Fruit fly (Drosophila melanogaster) whole organism, embryonic: ENCODE measurements around the gene CG33489.

Experiments
- Adf1 ChIP-seq: fragments of 200-800 bp; sonication (Bioruptor generic); IDR thresholded peaks from 2 replicates; pipeline ENCODE4 v1.3.6; 2022; ENCODE audit warnings: missing biosample characterization, missing genetic modification characterization
- BEAF-32 ChIP-seq: fragments of 200-800 bp; sonication (Bioruptor generic); optimal IDR thresholded peaks from 3 replicates; lab custom pipeline; 2017; ENCODE audit warnings: missing biosample characterization, missing genetic modification characterization, mild to moderate bottlenecking, moderate library complexity, missing genetic modification reagents
- CG10209 ChIP-seq: fragments of 200-800 bp; sonication (Bioruptor generic); optimal IDR thresholded peaks from 3 replicates; lab custom pipeline; 2017; ENCODE audit warnings: missing biosample characterization, mild to moderate bottlenecking, missing genetic modification characterization, missing genetic modification reagents
- CG10321 ChIP-seq: fragments of 200-800 bp; sonication (Bioruptor generic); IDR thresholded peaks from 2 replicates; pipeline ENCODE4 v1.3.6; 2022; ENCODE audit warnings: missing biosample characterization, missing genetic modification characterization
- CG10366 ChIP-seq: fragments of 200-800 bp; sonication (Bioruptor generic); IDR thresholded peaks from 2 replicates; pipeline ENCODE4 v1.3.6; 2022; ENCODE audit warnings: missing biosample characterization, missing genetic modification characterization
- CG11398 ChIP-seq: fragments of 200-800 bp; sonication (Bioruptor generic); optimal IDR thresholded peaks from 2 replicates; lab custom pipeline; 2016; ENCODE audit warnings: missing biosample characterization, missing genetic modification characterization
- CG11456 ChIP-seq: fragments of 200-800 bp; sonication (Bioruptor generic); IDR thresholded peaks from 3 replicates; pipeline ENCODE4 v1.3.6; 2022; ENCODE audit warnings: missing biosample characterization, missing genetic modification characterization
- CG11560 ChIP-seq: fragments of 200-800 bp; sonication (Bioruptor generic); IDR thresholded peaks from 3 replicates; pipeline ENCODE4 v1.3.6; 2022; ENCODE audit warnings: missing biosample characterization, missing genetic modification characterization
- CG13424 ChIP-seq: fragments of 200-800 bp; sonication (Bioruptor generic); optimal IDR thresholded peaks from 2 replicates; lab custom pipeline; 2019; ENCODE audit warnings: missing biosample characterization, mild to moderate bottlenecking, missing genetic modification characterization, moderate library complexity
- CG15269 ChIP-seq: fragments of 200-800 bp; sonication (Bioruptor generic); optimal IDR thresholded peaks from 2 replicates; lab custom pipeline; 2018; ENCODE audit warnings: missing biosample characterization, mild to moderate bottlenecking, missing genetic modification characterization, moderate library complexity
- CG1647 ChIP-seq: fragments of 200-800 bp; sonication (Bioruptor generic); optimal IDR thresholded peaks from 3 replicates; lab custom pipeline; 2016; ENCODE audit warnings: missing biosample characterization, missing genetic modification characterization
- CG2129 ChIP-seq: fragments of 200-800 bp; sonication (Bioruptor generic); IDR thresholded peaks from 2 replicates; pipeline ENCODE4 v1.3.6; 2022; ENCODE audit warnings: missing biosample characterization, missing genetic modification characterization; ENCODE audit not compliant: partially characterized antibody
- CG32767 ChIP-seq: fragments of 200-800 bp; sonication (Bioruptor generic); IDR thresholded peaks from 2 replicates; pipeline ENCODE4 v1.3.6; 2022; ENCODE audit warnings: missing biosample characterization, missing genetic modification characterization
- CG33213 ChIP-seq: fragments of 200-800 bp; sonication (Bioruptor generic); optimal IDR thresholded peaks from 3 replicates; lab custom pipeline; 2016; ENCODE audit warnings: missing biosample characterization, missing genetic modification characterization
- CG4328 ChIP-seq: fragments of 200-800 bp; sonication (Bioruptor generic); optimal IDR thresholded peaks from 3 replicates; lab custom pipeline; 2017; ENCODE audit warnings: missing biosample characterization, missing genetic modification reagents, missing genetic modification characterization
- CG6854 ChIP-seq: fragments of 200-800 bp; sonication (Bioruptor generic); optimal IDR thresholded peaks from 3 replicates; lab custom pipeline; 2017; ENCODE audit warnings: missing biosample characterization, mild to moderate bottlenecking, missing genetic modification characterization
- CG9215 ChIP-seq: fragments of 200-800 bp; sonication (Bioruptor generic); IDR thresholded peaks from 2 replicates; pipeline ENCODE4 v1.3.6; 2022; ENCODE audit warnings: missing biosample characterization, missing genetic modification characterization
- CG9817 ChIP-seq: fragments of 200-800 bp; sonication (Bioruptor generic); optimal IDR thresholded peaks from 2 replicates; lab custom pipeline; 2018; ENCODE audit warnings: missing biosample characterization, mild to moderate bottlenecking, missing genetic modification characterization, moderate library complexity
- Dfd ChIP-seq, 2 experiments: fragments of >200 bp; optimal IDR thresholded peaks; 2 replicates each; lab custom pipeline; 2017; ENCODE audit warnings: missing biosample characterization in 2 of 2, missing genetic modification characterization in 2 of 2
- Dip2 ChIP-seq: fragments of 200-800 bp; sonication (Bioruptor generic); IDR thresholded peaks from 2 replicates; pipeline ENCODE4 v1.3.6; 2022; ENCODE audit warnings: missing biosample characterization, missing genetic modification characterization
- Dll ChIP-seq: fragments of 200-800 bp; sonication (Bioruptor generic); IDR thresholded peaks from 4 replicates; pipeline ENCODE4 v1.3.6; 2022; ENCODE audit warnings: missing biosample characterization, missing genetic modification characterization; ENCODE audit not compliant: partially characterized antibody
- Fer1 ChIP-seq: fragments of 200-800 bp; sonication (Bioruptor generic); optimal IDR thresholded peaks from 2 replicates; lab custom pipeline; 2017; ENCODE audit warnings: missing biosample characterization, mild to moderate bottlenecking, missing genetic modification characterization
- Hey ChIP-seq: fragments of 200-800 bp; sonication (Bioruptor generic); optimal IDR thresholded peaks from 3 replicates; lab custom pipeline; 2018; ENCODE audit warnings: missing biosample characterization, mild to moderate bottlenecking, missing genetic modification characterization
- HmgD ChIP-seq: fragments of 200-800 bp; sonication (Bioruptor generic); optimal IDR thresholded peaks from 3 replicates; lab custom pipeline; 2016; ENCODE audit warnings: missing biosample characterization, missing genetic modification characterization
- HmgZ ChIP-seq: fragments of 200-800 bp; sonication (Bioruptor generic); optimal IDR thresholded peaks from 2 replicates; lab custom pipeline; 2018; ENCODE audit warnings: missing biosample characterization, mild to moderate bottlenecking, missing genetic modification characterization
- MESR4 ChIP-seq: fragments of 200-800 bp; sonication (Bioruptor generic); optimal IDR thresholded peaks from 2 replicates; lab custom pipeline; 2018; ENCODE audit warnings: missing biosample characterization, mild to moderate bottlenecking, missing genetic modification characterization, moderate library complexity
- Nf-YA ChIP-seq: fragments of 200-800 bp; sonication (Bioruptor generic); IDR thresholded peaks from 2 replicates; pipeline ENCODE4 v1.3.6; 2022; ENCODE audit warnings: missing biosample characterization, missing genetic modification characterization
- Optix ChIP-seq: fragments of 200-800 bp; sonication (Bioruptor generic); IDR thresholded peaks from 3 replicates; pipeline ENCODE4 v1.3.6; 2022; ENCODE audit warnings: missing biosample characterization, missing genetic modification characterization
- Sox102F ChIP-seq: fragments of 200-800 bp; sonication (Bioruptor generic); optimal IDR thresholded peaks from 2 replicates; lab custom pipeline; 2018; ENCODE audit warnings: missing biosample characterization, mild to moderate bottlenecking, missing genetic modification characterization, moderate library complexity
- Taf1 ChIP-seq: fragments of 200-800 bp; sonication (Bioruptor generic); IDR thresholded peaks from 2 replicates; pipeline ENCODE4 v1.3.6; 2022; ENCODE audit warnings: missing biosample characterization, missing genetic modification characterization
- ap ChIP-seq: fragments of 200-800 bp; sonication (Bioruptor generic); IDR thresholded peaks from 2 replicates; pipeline ENCODE4 v1.3.6; 2022; ENCODE audit warnings: missing biosample characterization, missing genetic modification characterization
- ato ChIP-seq: fragments of 200-800 bp; sonication (Bioruptor generic); IDR thresholded peaks from 2 replicates; pipeline ENCODE4 v1.3.6; 2022; ENCODE audit warnings: missing biosample characterization, missing genetic modification characterization; ENCODE audit not compliant: partially characterized antibody
- bcd ChIP-seq: fragments of 200-800 bp; sonication (Bioruptor generic); optimal IDR thresholded peaks from 2 replicates; lab custom pipeline; 2017; ENCODE audit warnings: missing biosample characterization, mild to moderate bottlenecking, missing genetic modification characterization
- croc ChIP-seq: fragments of 200-800 bp; sonication (Bioruptor generic); conservative IDR thresholded peaks from 3 replicates; pipeline ENCODE4 v1.3.6; 2022; ENCODE audit warnings: missing biosample characterization, missing genetic modification characterization
- en ChIP-seq: fragments of 200-800 bp; sonication (Bioruptor generic); optimal IDR thresholded peaks from 2 replicates; lab custom pipeline; 2016; ENCODE audit warnings: missing biosample characterization, missing genetic modification characterization
- gfzf ChIP-seq: fragments of 200-800 bp; sonication (Bioruptor generic); optimal IDR thresholded peaks from 2 replicates; lab custom pipeline; 2016; ENCODE audit warnings: missing biosample characterization, mild to moderate bottlenecking, missing genetic modification characterization, moderate library complexity
- insv ChIP-seq, 2 experiments: fragments of 200-800 bp; sonication (Bioruptor generic); optimal IDR thresholded peaks; 3 replicates each; lab custom pipeline; 2016 to 2018; ENCODE audit warnings: missing biosample characterization in 2 of 2, missing genetic modification characterization in 2 of 2
- kah ChIP-seq: fragments of 200-800 bp; sonication (Bioruptor generic); optimal IDR thresholded peaks from 2 replicates; lab custom pipeline; 2018; ENCODE audit warnings: missing biosample characterization, mild to moderate bottlenecking, missing genetic modification characterization
- nom ChIP-seq: fragments of 200-800 bp; sonication (Bioruptor generic); optimal IDR thresholded peaks from 2 replicates; lab custom pipeline; 2017; ENCODE audit warnings: missing biosample characterization, missing genetic modification characterization, mild to moderate bottlenecking, moderate library complexity, missing genetic modification reagents
- pfk ChIP-seq: fragments of 200-800 bp; sonication (Bioruptor generic); optimal IDR thresholded peaks from 2 replicates; lab custom pipeline; 2018; ENCODE audit warnings: missing biosample characterization, mild to moderate bottlenecking, missing genetic modification characterization, moderate library complexity
- prd ChIP-seq, 3 experiments: fragments of >200 bp in 2 of 3; fragments of 200-800 bp in 1 of 3; sonication (Bioruptor generic) in 1 of 3; optimal IDR thresholded peaks in 2 of 3; IDR thresholded peaks in 1 of 3; 2 replicates in 2 of 3; 3 replicates in 1 of 3; pipeline versions ENCODE4 v1.3.6 to Lab custom; 2017 to 2022; ENCODE audit warnings: missing biosample characterization in 1 of 3, missing genetic modification characterization in 1 of 3
- salm ChIP-seq: fragments of 200-800 bp; sonication (Bioruptor generic); optimal IDR thresholded peaks from 2 replicates; lab custom pipeline; 2018; ENCODE audit warnings: missing biosample characterization, mild to moderate bottlenecking, missing genetic modification characterization
- sc ChIP-seq, 3 experiments: fragments of >200 bp in 2 of 3; fragments of 200-800 bp in 1 of 3; sonication (Bioruptor generic) in 1 of 3; optimal IDR thresholded peaks; 2 replicates in 2 of 3; 3 replicates in 1 of 3; lab custom pipeline; 2017; ENCODE audit warnings: mild to moderate bottlenecking in 1 of 3, missing biosample characterization in 1 of 3, missing genetic modification characterization in 1 of 3, missing genetic modification reagents in 1 of 3
- sd ChIP-seq: fragments of 200-800 bp; sonication (Bioruptor generic); optimal IDR thresholded peaks from 3 replicates; lab custom pipeline; 2018; ENCODE audit warnings: missing biosample characterization, mild to moderate bottlenecking, missing genetic modification characterization, moderate library complexity
- sens ChIP-seq: fragments of 200-800 bp; sonication (Bioruptor generic); peaks from one replicate; lab custom pipeline; 2016; ENCODE audit warnings: missing biosample characterization, missing genetic modification characterization
- sim ChIP-seq: fragments of 200-800 bp; sonication (Bioruptor generic); IDR thresholded peaks from 2 replicates; pipeline ENCODE4 v1.3.6; 2022; ENCODE audit warnings: missing biosample characterization, missing genetic modification characterization
- stwl ChIP-seq: fragments of 200-800 bp; sonication (Bioruptor generic); optimal IDR thresholded peaks from 3 replicates; lab custom pipeline; 2018; ENCODE audit warnings: missing biosample characterization, mild to moderate bottlenecking, missing genetic modification characterization, moderate library complexity
- sug ChIP-seq: fragments of 200-800 bp; optimal IDR thresholded peaks from 2 replicates; lab custom pipeline; 2019; ENCODE audit warnings: missing biosample characterization, mild to moderate bottlenecking, missing genetic modification characterization, moderate library complexity
- unpg ChIP-seq: fragments of 200-800 bp; sonication (Bioruptor generic); optimal IDR thresholded peaks from 3 replicates; lab custom pipeline; 2018; ENCODE audit warnings: missing biosample characterization, mild to moderate bottlenecking, missing genetic modification characterization, moderate library complexity

Gene CG33489

DNA sequence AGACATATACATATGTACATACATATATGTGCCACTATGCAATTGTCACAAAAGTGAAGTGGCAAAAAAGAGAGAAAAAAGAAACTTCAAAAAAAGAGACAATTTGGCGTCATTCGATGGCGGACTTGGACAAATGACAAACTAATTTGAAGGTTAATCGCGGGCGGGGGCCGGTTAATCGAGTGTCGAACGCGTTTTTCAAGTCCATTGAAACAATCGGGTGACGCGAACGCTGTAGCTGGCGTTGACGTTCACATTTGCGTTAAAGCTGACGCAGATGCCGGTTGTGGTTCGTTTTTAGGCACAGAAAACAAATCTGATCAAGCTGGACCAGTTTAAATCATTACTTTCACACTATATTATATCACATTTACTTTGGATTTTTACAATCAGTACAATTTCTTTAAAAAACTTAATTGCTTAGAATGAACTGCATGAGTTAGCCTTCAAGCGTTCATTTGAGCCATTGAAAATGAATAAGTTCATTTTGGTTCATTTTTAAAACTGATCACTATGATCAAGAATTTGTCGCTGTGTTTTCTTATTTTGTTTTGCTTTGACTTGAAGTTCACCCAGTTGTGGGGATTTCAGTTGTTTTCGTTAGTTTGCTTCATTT, 43.0 kb downstream of the CG33489 start (continued):
- TF ChIP-seq prd (optimal IDR thresholded peaks at IDR 0.05; lab: Kevin White, UChicago) = no peak
- peak; percentile 32; the same call in 2 of the 3 replicates for TF ChIP-seq prd (GFP tag; IDR thresholded peaks at IDR 0.05; lab: Robert Waterston, UW)
- TF ChIP-seq croc = no peak
- no peak for TF ChIP-seq CG10321 (GFP tag; lab: Robert Waterston, UW)
- TF ChIP-seq sug (tag; lab: Kevin White, UChicago) = peak; percentile 35
- 0 out of 2 replicates have a peak, but pooled peaks have one; percentile 15 for TF ChIP-seq CG10366 (GFP tag; lab: Robert Waterston, UW)
- TF ChIP-seq CG11398 (GFP tag; lab: Kevin White, UChicago) = no peak
- peak; percentile 48 for TF ChIP-seq Sox102F (GFP tag; lab: Kevin White, UChicago)
- no peak for TF ChIP-seq Hey (tag; lab: Kevin White, UChicago)
- TF ChIP-seq CG11560 (tag; lab: Robert Waterston, UW) = no peak
- no peak for TF ChIP-seq sc (optimal IDR thresholded peaks at IDR 0.05; lab: Kevin White, UChicago)
- no peak for TF ChIP-seq sc (GFP tag; optimal IDR thresholded peaks at IDR 0.05; lab: Kevin White, UChicago)
- TF ChIP-seq ap (GFP tag; lab: Robert Waterston, UW) = no peak
- no peak for TF ChIP-seq Taf1
- peak; percentile 47 for TF ChIP-seq Fer1
- TF ChIP-seq en (GFP tag; lab: Kevin White, UChicago) = peak; percentile 29
- no peak for TF ChIP-seq ato (GFP tag; lab: Robert Waterston, UW)
- no peak for TF ChIP-seq gfzf (GFP tag; lab: Kevin White, UChicago)
- TF ChIP-seq CG9817 (tag; lab: Kevin White, UChicago) = peak; percentile 34
- TF ChIP-seq CG15269 = peak; percentile 76
- no peak; the same call in 1 of the 2 replicates for TF ChIP-seq CG9215 (GFP tag; lab: Robert Waterston, UW)
- TF ChIP-seq Dip2 (GFP tag; lab: Robert Waterston, UW) = no peak
- TF ChIP-seq CG4328 (GFP tag; lab: Kevin White, UChicago) = peak; percentile 13
- no peak for TF ChIP-seq kah (GFP tag; lab: Kevin White, UChicago)
- no peak for TF ChIP-seq Optix (GFP tag; lab: Robert Waterston, UW)
- no peak for TF ChIP-seq CG6854 (GFP tag; lab: Kevin White, UChicago)
- no peak for TF ChIP-seq pfk (GFP tag; lab: Kevin White, UChicago)
- no peak for TF ChIP-seq CG33213 (GFP tag; lab: Kevin White, UChicago)
- TF ChIP-seq CG32767 (GFP tag; lab: Robert Waterston, UW) = no peak
- no peak for TF ChIP-seq Adf1 (GFP tag; lab: Robert Waterston, UW)
- TF ChIP-seq bcd (GFP tag; lab: Kevin White, UChicago) = peak; percentile 4
- peak; percentile 60 for TF ChIP-seq sens (GFP tag; lab: Kevin White, UChicago)
- no peak for TF ChIP-seq Dfd (GFP tag; optimal IDR thresholded peaks at IDR 0.05; lab: Kevin White, UChicago)
- no peak for TF ChIP-seq CG1647 (GFP tag; lab: Kevin White, UChicago)
- no peak for TF ChIP-seq HmgD
- TF ChIP-seq CG13424 (tag; lab: Kevin White, UChicago) = peak; percentile 56
- TF ChIP-seq Dll (GFP tag; lab: Robert Waterston, UW) = no peak
- TF ChIP-seq salm (tag; lab: Kevin White, UChicago) = no peak
- TF ChIP-seq insv (GFP tag; optimal IDR thresholded peaks at IDR 0.05; lab: Kevin White, UChicago) = no peak
- TF ChIP-seq sim (GFP tag; lab: Robert Waterston, UW) = no peak
- no peak for TF ChIP-seq Nf-YA
- no peak for TF ChIP-seq sd (tag; lab: Kevin White, UChicago)
- no peak for TF ChIP-seq MESR4 (GFP tag; lab: Kevin White, UChicago)
- TF ChIP-seq stwl = no peak
- TF ChIP-seq nom (GFP tag; lab: Kevin White, UChicago) = no peak
- TF ChIP-seq unpg = peak; percentile 45
- TF ChIP-seq BEAF-32 (GFP tag; lab: Kevin White, UChicago) = no peak
- TF ChIP-seq HmgZ (tag; lab: Kevin White, UChicago) = no peak
- no peak for TF ChIP-seq CG10209 (GFP tag; lab: Kevin White, UChicago)
- TF ChIP-seq CG11456 (GFP tag; lab: Robert Waterston, UW) = no peak
- TF ChIP-seq CG2129 (GFP tag; lab: Robert Waterston, UW) = no peak
